Fruit fly (Drosophila melanogaster) whole organism, embryonic: ENCODE measurements around the gene Ptpmeg2.

Source experiments
- Abd-B ChIP-seq: fragments of 200-800 bp; sonication (Bioruptor generic); optimal IDR thresholded peaks from 2 replicates; lab custom pipeline; 2018; ENCODE audit warnings: missing biosample characterization, mild to moderate bottlenecking, missing genetic modification characterization, moderate library complexity
- C15 ChIP-seq: fragments of 200-800 bp; sonication (Bioruptor generic); IDR thresholded peaks from 3 replicates; pipeline ENCODE4 v1.3.6; 2022; ENCODE audit warnings: missing biosample characterization, missing genetic modification characterization
- CG11085 ChIP-seq: fragments of 200-800 bp; sonication (Bioruptor generic); IDR thresholded peaks from 2 replicates; pipeline ENCODE4 v1.3.6; 2022; ENCODE audit warnings: missing biosample characterization, missing genetic modification characterization
- CG13123 ChIP-seq: fragments of 200-800 bp; sonication (Bioruptor generic); optimal IDR thresholded peaks from 2 replicates; lab custom pipeline; 2016; ENCODE audit warnings: missing biosample characterization, missing genetic modification characterization
- CG16815 ChIP-seq: fragments of 200-800 bp; sonication (Bioruptor generic); optimal IDR thresholded peaks from 3 replicates; lab custom pipeline; 2017; ENCODE audit warnings: missing biosample characterization, mild to moderate bottlenecking, missing genetic modification characterization
- CG18599 ChIP-seq: fragments of 200-800 bp; sonication (Bioruptor generic); optimal IDR thresholded peaks from 3 replicates; lab custom pipeline; 2017; ENCODE audit warnings: missing biosample characterization, missing genetic modification characterization, mild to moderate bottlenecking, moderate library complexity, missing genetic modification reagents
- CG31224 ChIP-seq: fragments of 200-800 bp; sonication (Bioruptor generic); IDR thresholded peaks from 2 replicates; pipeline ENCODE4 v1.3.6; 2022; ENCODE audit warnings: missing biosample characterization, missing genetic modification characterization
- CG32767 ChIP-seq: fragments of 200-800 bp; sonication (Bioruptor generic); IDR thresholded peaks from 2 replicates; pipeline ENCODE4 v1.3.6; 2022; ENCODE audit warnings: missing biosample characterization, missing genetic modification characterization
- CG34224 ChIP-seq: fragments of 200-800 bp; sonication (Bioruptor generic); IDR thresholded peaks from 3 replicates; pipeline ENCODE4 v1.3.6; 2022; ENCODE audit warnings: missing biosample characterization, missing genetic modification characterization; ENCODE audit not compliant: partially characterized antibody
- CG34422 ChIP-seq: fragments of 200-800 bp; sonication (Bioruptor generic); IDR thresholded peaks from 3 replicates; pipeline ENCODE4 v1.3.6; 2022; ENCODE audit warnings: missing biosample characterization, missing genetic modification characterization
- CG3726 ChIP-seq: fragments of 200-800 bp; sonication (Bioruptor generic); IDR thresholded peaks from 3 replicates; pipeline ENCODE4, ENCODE4 v1.3.6; 2022; ENCODE audit warnings: missing biosample characterization, missing genetic modification characterization
- CG4360 ChIP-seq: fragments of 200-800 bp; sonication (Bioruptor generic); IDR thresholded peaks from 2 replicates; pipeline ENCODE4 v1.3.6; 2022; ENCODE audit warnings: missing biosample characterization, missing genetic modification characterization
- CG4424 ChIP-seq: fragments of 200-800 bp; sonication (Bioruptor generic); optimal IDR thresholded peaks from 3 replicates; lab custom pipeline; 2016; ENCODE audit warnings: missing biosample characterization, missing genetic modification characterization
- CG4854 ChIP-seq: fragments of 200-800 bp; sonication (Bioruptor generic); optimal IDR thresholded peaks from 2 replicates; lab custom pipeline; 2016; ENCODE audit warnings: missing biosample characterization, missing genetic modification characterization, inconsistent platforms
- CG7556 ChIP-seq: fragments of 200-800 bp; sonication (Bioruptor generic); optimal IDR thresholded peaks from 2 replicates; lab custom pipeline; 2017; ENCODE audit warnings: missing biosample characterization, mild to moderate bottlenecking, missing genetic modification characterization
- CG7839 ChIP-seq: fragments of 200-800 bp; sonication (Bioruptor generic); optimal IDR thresholded peaks from 3 replicates; lab custom pipeline; 2018; ENCODE audit warnings: missing biosample characterization, mild to moderate bottlenecking, missing genetic modification characterization, moderate library complexity
- CG7987 ChIP-seq: fragments of 200-800 bp; sonication (Bioruptor generic); optimal IDR thresholded peaks from 2 replicates; lab custom pipeline; 2018; ENCODE audit warnings: missing biosample characterization, mild to moderate bottlenecking, missing genetic modification characterization, moderate library complexity
- CG8281 ChIP-seq: fragments of 200-800 bp; sonication (Bioruptor generic); optimal IDR thresholded peaks from 2 replicates; lab custom pipeline; 2018; ENCODE audit warnings: missing biosample characterization, mild to moderate bottlenecking, missing genetic modification characterization, moderate library complexity
- CG8388 ChIP-seq: fragments of 200-800 bp; sonication (Bioruptor generic); optimal IDR thresholded peaks from 2 replicates; lab custom pipeline; 2019; ENCODE audit warnings: missing biosample characterization, mild to moderate bottlenecking, missing genetic modification characterization, moderate library complexity
- CG8765 ChIP-seq: fragments of 200-800 bp; sonication (Bioruptor generic); IDR thresholded peaks from 2 replicates; pipeline ENCODE4 v1.3.6; 2022; ENCODE audit warnings: missing biosample characterization, missing genetic modification characterization
- CG9437 ChIP-seq: fragments of 200-800 bp; sonication (Bioruptor generic); optimal IDR thresholded peaks from 2 replicates; lab custom pipeline; 2018; ENCODE audit warnings: missing biosample characterization, mild to moderate bottlenecking, missing genetic modification characterization
- Jarid2 ChIP-seq: fragments of 200-800 bp; sonication (Bioruptor generic); optimal IDR thresholded peaks from 3 replicates; lab custom pipeline; 2017; ENCODE audit warnings: mild to moderate bottlenecking, missing biosample characterization, missing genetic modification reagents, missing genetic modification characterization
- Lhr ChIP-seq: fragments of 200-800 bp; sonication (Bioruptor generic); optimal IDR thresholded peaks from 3 replicates; lab custom pipeline; 2017; ENCODE audit warnings: mild to moderate bottlenecking, missing biosample characterization, missing genetic modification reagents, missing genetic modification characterization
- MBD-R2 ChIP-seq: fragments of 200-800 bp; sonication (Bioruptor generic); IDR thresholded peaks from 2 replicates; pipeline ENCODE4 v1.3.6; 2022; ENCODE audit warnings: missing biosample characterization, missing genetic modification characterization
- MTF-1 ChIP-seq: fragments of 200-800 bp; sonication (Bioruptor generic); optimal IDR thresholded peaks from 2 replicates; lab custom pipeline; 2018; ENCODE audit warnings: missing biosample characterization, mild to moderate bottlenecking, missing genetic modification characterization, borderline replicate concordance
- Max ChIP-seq: fragments of 200-800 bp; sonication (Bioruptor generic); optimal IDR thresholded peaks from 2 replicates; lab custom pipeline; 2016; ENCODE audit warnings: missing biosample characterization, mild to moderate bottlenecking, missing genetic modification characterization
- NFAT ChIP-seq: fragments of 200-800 bp; sonication (Bioruptor generic); IDR thresholded peaks from 2 replicates; pipeline ENCODE4 v1.3.6; 2022; ENCODE audit warnings: missing biosample characterization, missing genetic modification characterization
- Rx ChIP-seq: fragments of 200-800 bp; sonication (Bioruptor generic); IDR thresholded peaks from 2 replicates; pipeline ENCODE4 v1.3.6; 2022; ENCODE audit warnings: missing biosample characterization, missing genetic modification characterization
- Side ChIP-seq: fragments of 200-800 bp; sonication (Bioruptor generic); optimal IDR thresholded peaks from 2 replicates; lab custom pipeline; 2016; ENCODE audit warnings: missing biosample characterization, missing genetic modification characterization
- Sox100B ChIP-seq: fragments of 200-800 bp; sonication (Bioruptor generic); optimal IDR thresholded peaks from 3 replicates; lab custom pipeline; 2018; ENCODE audit warnings: missing biosample characterization, mild to moderate bottlenecking, missing genetic modification characterization
- Trl ChIP-seq, 3 experiments: fragments of >200 bp in 2 of 3; fragments of 200-800 bp in 1 of 3; sonication (Bioruptor generic) in 1 of 3; optimal IDR thresholded peaks; 2 replicates in 1 of 3; 3 replicates in 2 of 3; lab custom pipeline; 2016 to 2017; ENCODE audit warnings: missing biosample characterization in 1 of 3, missing genetic modification characterization in 1 of 3
- Usf ChIP-seq: fragments of 200-800 bp; sonication (Bioruptor generic); optimal IDR thresholded peaks from 2 replicates; lab custom pipeline; 2017; ENCODE audit warnings: missing genotype, missing biosample characterization, missing genetic modification characterization
- ase ChIP-seq: fragments of 200-800 bp; sonication (Bioruptor generic); IDR thresholded peaks from 3 replicates; pipeline ENCODE4 v1.3.6; 2022; ENCODE audit warnings: missing biosample characterization, missing genetic modification characterization
- danr ChIP-seq: fragments of 200-800 bp; sonication (Bioruptor generic); IDR thresholded peaks from 2 replicates; pipeline ENCODE4 v1.3.6; 2022; ENCODE audit warnings: missing biosample characterization, missing genetic modification characterization
- dmrt99B ChIP-seq: fragments of 200-800 bp; sonication (Bioruptor generic); optimal IDR thresholded peaks from 2 replicates; lab custom pipeline; 2018; ENCODE audit warnings: missing biosample characterization, mild to moderate bottlenecking, missing genetic modification characterization, moderate library complexity
- gcm ChIP-seq: fragments of 200-800 bp; sonication (Bioruptor generic); optimal IDR thresholded peaks from 2 replicates; lab custom pipeline; 2019; ENCODE audit warnings: missing biosample characterization, mild to moderate bottlenecking, missing genetic modification characterization, moderate library complexity
- gem ChIP-seq: fragments of 200-800 bp; sonication (Bioruptor generic); optimal IDR thresholded peaks from 2 replicates; lab custom pipeline; 2019; ENCODE audit warnings: missing biosample characterization, mild to moderate bottlenecking, missing genetic modification characterization, moderate library complexity
- kni ChIP-seq: fragments of 200-800 bp; sonication (Bioruptor generic); optimal IDR thresholded peaks from 3 replicates; lab custom pipeline; 2017; ENCODE audit warnings: mild to moderate bottlenecking, missing biosample characterization, missing genetic modification reagents, missing genetic modification characterization
- lbe ChIP-seq: fragments of 200-800 bp; sonication (Bioruptor generic); optimal IDR thresholded peaks from 2 replicates; lab custom pipeline; 2016; ENCODE audit warnings: missing biosample characterization, mild to moderate bottlenecking, missing genetic modification characterization
- nom ChIP-seq: fragments of 200-800 bp; sonication (Bioruptor generic); optimal IDR thresholded peaks from 2 replicates; lab custom pipeline; 2017; ENCODE audit warnings: missing biosample characterization, missing genetic modification characterization, mild to moderate bottlenecking, moderate library complexity, missing genetic modification reagents
- pfk ChIP-seq: fragments of 200-800 bp; sonication (Bioruptor generic); optimal IDR thresholded peaks from 2 replicates; lab custom pipeline; 2018; ENCODE audit warnings: missing biosample characterization, mild to moderate bottlenecking, missing genetic modification characterization, moderate library complexity
- phol ChIP-seq: fragments of 200-800 bp; sonication (Bioruptor generic); optimal IDR thresholded peaks from 3 replicates; lab custom pipeline; 2018; ENCODE audit warnings: missing biosample characterization, mild to moderate bottlenecking, missing genetic modification characterization, moderate library complexity
- pzg ChIP-seq: fragments of 200-800 bp; sonication (Bioruptor generic); optimal IDR thresholded peaks from 3 replicates; lab custom pipeline; 2018; ENCODE audit warnings: missing biosample characterization, mild to moderate bottlenecking, missing genetic modification characterization, moderate library complexity
- schlank ChIP-seq: fragments of 200-800 bp; sonication (Bioruptor generic); optimal IDR thresholded peaks from 2 replicates; lab custom pipeline; 2018; ENCODE audit warnings: missing biosample characterization, mild to moderate bottlenecking, missing genetic modification characterization
- sisA ChIP-seq: fragments of 200-800 bp; sonication (Bioruptor generic); IDR thresholded peaks from 2 replicates; pipeline ENCODE4 v1.3.6; 2022; ENCODE audit warnings: missing biosample characterization, missing genetic modification characterization
- sna ChIP-seq: fragments of 200-800 bp; sonication (Bioruptor generic); IDR thresholded peaks from 2 replicates; pipeline ENCODE4 v1.3.6; 2022; ENCODE audit warnings: missing biosample characterization, missing genetic modification characterization; ENCODE audit not compliant: partially characterized antibody
- stwl ChIP-seq: fragments of 200-800 bp; sonication (Bioruptor generic); optimal IDR thresholded peaks from 3 replicates; lab custom pipeline; 2018; ENCODE audit warnings: missing biosample characterization, mild to moderate bottlenecking, missing genetic modification characterization, moderate library complexity
- vvl ChIP-seq: fragments of 200-800 bp; sonication (Bioruptor generic); IDR thresholded peaks from 2 replicates; pipeline ENCODE4 v1.3.6; 2022; ENCODE audit warnings: missing biosample characterization, missing genetic modification characterization

The Ptpmeg2 gene

dm6 chrX:9583440-9584103 is 75.4 kb downstream of the Ptpmeg2 start (continued):
- TF ChIP-seq CG31224 (GFP tag; lab: Robert Waterston, UW) (peak; percentile 83), CG7556 (GFP tag; lab: Kevin White, UChicago) (peak; percentile 96), sisA (GFP tag; lab: Robert Waterston, UW) (peak; percentile 93), CG11085 (GFP tag; lab: Robert Waterston, UW) (peak; percentile 81), stwl (tag; lab: Kevin White, UChicago) (no peak), danr (peak; percentile 89), CG7987 (GFP tag; lab: Kevin White, UChicago) (peak; percentile 77), CG34224 (GFP tag; lab: Robert Waterston, UW) (no peak), Rx (GFP tag; lab: Robert Waterston, UW) (peak; percentile 85), CG13123 (GFP tag; lab: Kevin White, UChicago) (peak; percentile 74), pfk (GFP tag; lab: Kevin White, UChicago) (peak; percentile 47), schlank (tag; lab: Kevin White, UChicago) (peak; percentile 88), CG4360 (GFP tag; lab: Robert Waterston, UW) (peak; percentile 60), kni (GFP tag; lab: Kevin White, UChicago) (peak; percentile 93), Trl (optimal IDR thresholded peaks at IDR 0.05; lab: Kevin White, UChicago) (peak in 1 of 2 experiments; percentile 8), Trl (GFP tag; optimal IDR thresholded peaks at IDR 0.05; lab: Kevin White, UChicago) (peak; percentile 13), dmrt99B (tag; lab: Kevin White, UChicago) (peak; percentile 97), phol (tag; lab: Kevin White, UChicago) (peak; percentile 93), sna (no peak), Side (GFP tag; lab: Kevin White, UChicago) (peak; percentile 39), gem (tag; lab: Kevin White, UChicago) (peak; percentile 97), NFAT (GFP tag; lab: Robert Waterston, UW) (peak; percentile 80; the same call in 1 of the 2 replicates), CG8281 (peak; percentile 75), Usf (GFP tag; lab: Kevin White, UChicago) (peak; percentile 91), Lhr (peak; percentile 83), CG4424 (GFP tag; lab: Kevin White, UChicago) (peak; percentile 89), vvl (GFP tag; lab: Robert Waterston, UW) (peak; percentile 96), CG3726 (GFP tag; lab: Robert Waterston, UW) (peak; percentile 85; the same call in 2 of the 3 replicates), CG34422 (GFP tag; lab: Robert Waterston, UW) (peak; percentile 93), CG8388 (GFP tag; lab: Kevin White, UChicago) (peak; percentile 92), CG18599 (GFP tag; lab: Kevin White, UChicago) (peak; percentile 98), Max (GFP tag; lab: Kevin White, UChicago) (peak; percentile 82), pzg (GFP tag; lab: Kevin White, UChicago) (peak; percentile 11), CG7839 (tag; lab: Kevin White, UChicago) (peak; percentile 96), CG4854 (GFP tag; lab: Kevin White, UChicago) (peak; percentile 76), lbe (GFP tag; lab: Kevin White, UChicago) (peak; percentile 59), CG8765 (peak; percentile 63; the same call in 1 of the 2 replicates), CG9437 (GFP tag; lab: Kevin White, UChicago) (peak; percentile 89), MBD-R2 (GFP tag; lab: Robert Waterston, UW) (peak; percentile 79), CG16815 (GFP tag; lab: Kevin White, UChicago) (peak; percentile 91), ase (GFP tag; lab: Robert Waterston, UW) (peak; percentile 87), nom (GFP tag; lab: Kevin White, UChicago) (peak; percentile 81), MTF-1 (GFP tag; lab: Kevin White, UChicago) (peak; percentile 76), gcm (GFP tag; lab: Kevin White, UChicago) (peak; percentile 93), Sox100B (peak; percentile 96), Jarid2 (peak; percentile 86), C15 (peak; percentile 74; the same call in 1 of the 3 replicates), CG32767 (peak; percentile 91), Abd-B (GFP tag; lab: Kevin White, UChicago) (peak; percentile 85)
